Fruit fly (Drosophila melanogaster) whole organism, embryonic: ENCODE data around the gene natalisin.
A peak's percentile ranks its signal among the peaks of the same experiment; 100 is the strongest.

Source experiments
- Asciz ChIP-seq: fragments of 200-800 bp; sonication (Bioruptor generic); optimal IDR thresholded peaks from 2 replicates; lab custom pipeline; 2017; ENCODE audit warnings: missing biosample characterization, mild to moderate bottlenecking, missing genetic modification characterization, missing genetic modification reagents
- Atf3 ChIP-seq: fragments of 200-800 bp; sonication (Bioruptor generic); optimal IDR thresholded peaks from 3 replicates; lab custom pipeline; 2016; ENCODE audit warnings: missing biosample characterization, missing genetic modification characterization
- Bteb2 ChIP-seq: fragments of 200-800 bp; sonication (Bioruptor generic); optimal IDR thresholded peaks from 2 replicates; lab custom pipeline; 2016; ENCODE audit warnings: missing biosample characterization, missing genetic modification characterization
- CG10147 ChIP-seq: fragments of 200-800 bp; sonication (Bioruptor generic); optimal IDR thresholded peaks from 2 replicates; lab custom pipeline; 2019; ENCODE audit warnings: missing biosample characterization, mild to moderate bottlenecking, missing genetic modification characterization, moderate library complexity
- CG10654 ChIP-seq: fragments of 200-800 bp; sonication (Bioruptor generic); optimal IDR thresholded peaks from 2 replicates; lab custom pipeline; 2016; ENCODE audit warnings: missing biosample characterization, missing genetic modification characterization
- CG11504 ChIP-seq: fragments of 200-800 bp; sonication (Bioruptor generic); optimal IDR thresholded peaks from 3 replicates; lab custom pipeline; 2019; ENCODE audit warnings: missing biosample characterization, mild to moderate bottlenecking, missing genetic modification characterization, moderate library complexity
- CG11560 ChIP-seq: fragments of 200-800 bp; sonication (Bioruptor generic); IDR thresholded peaks from 3 replicates; pipeline ENCODE4 v1.3.6; 2022; ENCODE audit warnings: missing biosample characterization, missing genetic modification characterization
- CG12769 ChIP-seq: fragments of 200-800 bp; sonication (Bioruptor generic); optimal IDR thresholded peaks from 2 replicates; lab custom pipeline; 2019; ENCODE audit warnings: missing biosample characterization, mild to moderate bottlenecking, missing genetic modification characterization, moderate library complexity
- CG15269 ChIP-seq: fragments of 200-800 bp; sonication (Bioruptor generic); optimal IDR thresholded peaks from 2 replicates; lab custom pipeline; 2018; ENCODE audit warnings: missing biosample characterization, mild to moderate bottlenecking, missing genetic modification characterization, moderate library complexity
- CG1529 ChIP-seq: fragments of 200-800 bp; sonication (Bioruptor generic); optimal IDR thresholded peaks from 3 replicates; lab custom pipeline; 2018; ENCODE audit warnings: missing biosample characterization, missing genetic modification characterization
- CG16815 ChIP-seq: fragments of 200-800 bp; sonication (Bioruptor generic); optimal IDR thresholded peaks from 3 replicates; lab custom pipeline; 2017; ENCODE audit warnings: missing biosample characterization, mild to moderate bottlenecking, missing genetic modification characterization
- CG17186 ChIP-seq: fragments of 200-800 bp; sonication (Bioruptor generic); optimal IDR thresholded peaks from 3 replicates; lab custom pipeline; 2017; ENCODE audit warnings: missing biosample characterization, missing genetic modification reagents, missing genetic modification characterization
- CG30403 ChIP-seq: fragments of 200-800 bp; sonication (Bioruptor generic); optimal IDR thresholded peaks from 3 replicates; lab custom pipeline; 2016; ENCODE audit warnings: missing biosample characterization, missing genetic modification characterization
- CG34422 ChIP-seq: fragments of 200-800 bp; sonication (Bioruptor generic); IDR thresholded peaks from 3 replicates; pipeline ENCODE4 v1.3.6; 2022; ENCODE audit warnings: missing biosample characterization, missing genetic modification characterization
- CG4282 ChIP-seq: fragments of 200-800 bp; sonication (Bioruptor generic); optimal IDR thresholded peaks from 2 replicates; lab custom pipeline; 2016; ENCODE audit warnings: missing biosample characterization, missing genetic modification characterization
- CG4424 ChIP-seq: fragments of 200-800 bp; sonication (Bioruptor generic); optimal IDR thresholded peaks from 3 replicates; lab custom pipeline; 2016; ENCODE audit warnings: missing biosample characterization, missing genetic modification characterization
- CG6254 ChIP-seq: fragments of 200-800 bp; sonication (Bioruptor generic); optimal IDR thresholded peaks from 3 replicates; lab custom pipeline; 2017; ENCODE audit warnings: mild to moderate bottlenecking, missing biosample characterization, missing genetic modification reagents, missing genetic modification characterization
- CG8924 ChIP-seq: fragments of 200-800 bp; optimal IDR thresholded peaks from 3 replicates; lab custom pipeline; 2019; ENCODE audit warnings: missing biosample characterization, mild to moderate bottlenecking, missing genetic modification characterization, moderate library complexity
- Drgx ChIP-seq: fragments of 200-800 bp; sonication (Bioruptor generic); IDR thresholded peaks from 2 replicates; pipeline ENCODE4 v1.3.6; 2022; ENCODE audit warnings: missing biosample characterization, missing genetic modification characterization
- Hr39 ChIP-seq: fragments of >200 bp; optimal IDR thresholded peaks from 2 replicates; lab custom pipeline; 2017
- Lhr ChIP-seq: fragments of 200-800 bp; sonication (Bioruptor generic); optimal IDR thresholded peaks from 3 replicates; lab custom pipeline; 2017; ENCODE audit warnings: mild to moderate bottlenecking, missing biosample characterization, missing genetic modification reagents, missing genetic modification characterization
- Meics ChIP-seq: fragments of 200-800 bp; sonication (Bioruptor generic); optimal IDR thresholded peaks from 2 replicates; lab custom pipeline; 2017; ENCODE audit warnings: missing biosample characterization, mild to moderate bottlenecking, missing genetic modification characterization
- Nf-YA ChIP-seq: fragments of 200-800 bp; sonication (Bioruptor generic); IDR thresholded peaks from 2 replicates; pipeline ENCODE4 v1.3.6; 2022; ENCODE audit warnings: missing biosample characterization, missing genetic modification characterization
- Oli ChIP-seq: fragments of 200-800 bp; sonication (Bioruptor generic); optimal IDR thresholded peaks from 2 replicates; lab custom pipeline; 2018; ENCODE audit warnings: missing biosample characterization, mild to moderate bottlenecking, missing genetic modification characterization, moderate library complexity
- Poxn ChIP-seq: fragments of 200-800 bp; sonication (Bioruptor generic); IDR thresholded peaks from 2 replicates; pipeline ENCODE4 v1.3.6; 2022; ENCODE audit warnings: missing biosample characterization, missing genetic modification characterization
- Ptx1 ChIP-seq: fragments of 200-800 bp; sonication (Bioruptor generic); IDR thresholded peaks from 2 replicates; pipeline ENCODE4 v1.3.6; 2022; ENCODE audit warnings: missing biosample characterization, missing genetic modification characterization
- Sox100B ChIP-seq: fragments of 200-800 bp; sonication (Bioruptor generic); optimal IDR thresholded peaks from 3 replicates; lab custom pipeline; 2018; ENCODE audit warnings: missing biosample characterization, mild to moderate bottlenecking, missing genetic modification characterization
- Sry-δ ChIP-seq: fragments of 200-800 bp; sonication (Bioruptor generic); optimal IDR thresholded peaks from 2 replicates; lab custom pipeline; 2016; ENCODE audit warnings: missing biosample characterization, missing genetic modification characterization
- Usf ChIP-seq: fragments of 200-800 bp; sonication (Bioruptor generic); optimal IDR thresholded peaks from 2 replicates; lab custom pipeline; 2017; ENCODE audit warnings: missing genotype, missing biosample characterization, missing genetic modification characterization
- Xrp1 ChIP-seq: fragments of 200-800 bp; sonication (Bioruptor generic); IDR thresholded peaks from 2 replicates; pipeline ENCODE4 v1.3.6; 2022; ENCODE audit warnings: missing biosample characterization, missing genetic modification characterization
- ab ChIP-seq: fragments of 200-800 bp; sonication (Bioruptor generic); optimal IDR thresholded peaks from 2 replicates; lab custom pipeline; 2016; ENCODE audit warnings: missing biosample characterization, missing genetic modification characterization
- disco-r ChIP-seq: fragments of 200-800 bp; sonication (Bioruptor generic); optimal IDR thresholded peaks from 2 replicates; lab custom pipeline; 2016; ENCODE audit warnings: missing biosample characterization, missing genetic modification characterization
- fd96Cb ChIP-seq: fragments of 200-800 bp; sonication (Bioruptor generic); optimal IDR thresholded peaks from 2 replicates; lab custom pipeline; 2018; ENCODE audit warnings: missing biosample characterization, mild to moderate bottlenecking, missing genetic modification characterization, moderate library complexity
- ftz-f1 ChIP-seq: fragments of 200-800 bp; sonication (Bioruptor generic); optimal IDR thresholded peaks from 2 replicates; lab custom pipeline; 2016; ENCODE audit warnings: missing biosample characterization, missing genetic modification characterization
- gcm ChIP-seq: fragments of 200-800 bp; sonication (Bioruptor generic); optimal IDR thresholded peaks from 2 replicates; lab custom pipeline; 2019; ENCODE audit warnings: missing biosample characterization, mild to moderate bottlenecking, missing genetic modification characterization, moderate library complexity
- gem ChIP-seq: fragments of 200-800 bp; sonication (Bioruptor generic); optimal IDR thresholded peaks from 2 replicates; lab custom pipeline; 2019; ENCODE audit warnings: missing biosample characterization, mild to moderate bottlenecking, missing genetic modification characterization, moderate library complexity
- gsb-n ChIP-seq: fragments of 200-800 bp; sonication (Bioruptor generic); optimal IDR thresholded peaks from 3 replicates; lab custom pipeline; 2018; ENCODE audit warnings: missing biosample characterization, mild to moderate bottlenecking, missing genetic modification characterization
- hbn ChIP-seq: fragments of 200-800 bp; sonication (Bioruptor generic); IDR thresholded peaks from 2 replicates; pipeline ENCODE4 v1.3.6; 2022; ENCODE audit warnings: missing biosample characterization, missing genetic modification characterization; ENCODE audit not compliant: partially characterized antibody
- jumu ChIP-seq: fragments of 200-800 bp; sonication (Bioruptor generic); optimal IDR thresholded peaks from 3 replicates; lab custom pipeline; 2016; ENCODE audit warnings: missing biosample characterization, missing genetic modification characterization
- lilli ChIP-seq: fragments of 200-800 bp; sonication (Bioruptor generic); optimal IDR thresholded peaks from 3 replicates; lab custom pipeline; 2016; ENCODE audit warnings: missing biosample characterization, missing genetic modification characterization
- mirr ChIP-seq: fragments of 200-800 bp; sonication (Bioruptor generic); optimal IDR thresholded peaks from 3 replicates; lab custom pipeline; 2018; ENCODE audit warnings: missing biosample characterization, mild to moderate bottlenecking, missing genetic modification characterization
- nom ChIP-seq: fragments of 200-800 bp; sonication (Bioruptor generic); optimal IDR thresholded peaks from 2 replicates; lab custom pipeline; 2017; ENCODE audit warnings: missing biosample characterization, missing genetic modification characterization, mild to moderate bottlenecking, moderate library complexity, missing genetic modification reagents
- phol ChIP-seq: fragments of 200-800 bp; sonication (Bioruptor generic); optimal IDR thresholded peaks from 3 replicates; lab custom pipeline; 2018; ENCODE audit warnings: missing biosample characterization, mild to moderate bottlenecking, missing genetic modification characterization, moderate library complexity
- ranshi ChIP-seq: fragments of 200-800 bp; sonication (Bioruptor generic); IDR thresholded peaks from 2 replicates; pipeline ENCODE4 v1.3.6; 2022; ENCODE audit warnings: missing biosample characterization, missing genetic modification characterization
- row ChIP-seq: fragments of 200-800 bp; sonication (Bioruptor generic); IDR thresholded peaks from 3 replicates; pipeline ENCODE4 v1.3.6; 2022; ENCODE audit warnings: missing biosample characterization, missing genetic modification characterization
- sens ChIP-seq: fragments of 200-800 bp; sonication (Bioruptor generic); peaks from one replicate; lab custom pipeline; 2016; ENCODE audit warnings: missing biosample characterization, missing genetic modification characterization
- sens-2 ChIP-seq: fragments of 200-800 bp; sonication (Bioruptor generic); IDR thresholded peaks from 2 replicates; pipeline ENCODE4 v1.3.6; 2022; ENCODE audit warnings: missing biosample characterization, missing genetic modification characterization
- unpg ChIP-seq: fragments of 200-800 bp; sonication (Bioruptor generic); optimal IDR thresholded peaks from 3 replicates; lab custom pipeline; 2018; ENCODE audit warnings: missing biosample characterization, mild to moderate bottlenecking, missing genetic modification characterization, moderate library complexity
- zf30C ChIP-seq: fragments of 200-800 bp; sonication (Bioruptor generic); optimal IDR thresholded peaks from 3 replicates; lab custom pipeline; 2018; ENCODE audit warnings: missing biosample characterization, mild to moderate bottlenecking, missing genetic modification characterization

natalisin gene

dm6 chr3R:14387840-14388239 lies 30.6 kb upstream of the natalisin start (continued):
- TF ChIP-seq Sry-δ (GFP tag; lab: Kevin White, UChicago) (no peak), jumu (GFP tag; lab: Kevin White, UChicago) (no peak), gem (tag; lab: Kevin White, UChicago) (peak; percentile 49), CG11560 (tag; lab: Robert Waterston, UW) (0 out of 3 replicates have a peak, but pooled peaks have one; percentile 19), CG34422 (GFP tag; lab: Robert Waterston, UW) (0 out of 3 replicates have a peak, but pooled peaks have one; percentile 15), Hr39 (lab: Kevin White, UChicago) (no peak), Asciz (GFP tag; lab: Kevin White, UChicago) (no peak), unpg (GFP tag; lab: Kevin White, UChicago) (peak; percentile 16), Oli (tag; lab: Kevin White, UChicago) (peak; percentile 13), Atf3 (no peak), CG1529 (GFP tag; lab: Kevin White, UChicago) (no peak), lilli (GFP tag; lab: Kevin White, UChicago) (peak; percentile 12), CG15269 (tag; lab: Kevin White, UChicago) (peak; percentile 10), Meics (GFP tag; lab: Kevin White, UChicago) (peak; percentile 10), ftz-f1 (GFP tag; lab: Kevin White, UChicago) (no peak)

DNA sequence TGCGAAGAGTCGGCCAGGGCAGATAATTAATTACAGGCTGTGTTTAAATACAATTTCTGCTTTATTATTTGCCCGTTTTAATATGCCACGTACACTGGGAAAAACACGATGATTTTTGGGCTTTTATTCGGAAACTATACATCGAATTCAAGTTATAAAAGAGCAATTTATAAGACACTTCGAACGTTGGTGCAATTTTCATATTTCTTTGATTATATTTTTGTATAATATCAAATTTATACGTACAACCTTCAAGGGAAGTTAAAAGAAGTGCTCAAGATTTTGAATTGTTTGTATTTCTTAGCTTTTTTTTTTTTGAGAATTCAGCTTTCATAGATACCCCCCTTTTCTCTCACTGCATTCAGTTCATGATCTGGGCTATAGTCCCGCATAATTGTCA lies 29.1 kb upstream of the natalisin start:
- TF ChIP-seq CG6254 (GFP tag; lab: Kevin White, UChicago) (no peak), CG10147 (GFP tag; lab: Kevin White, UChicago) (no peak), phol (tag; lab: Kevin White, UChicago) (peak; percentile 6), nom (peak; percentile 31), Drgx (GFP tag; lab: Robert Waterston, UW) (peak; percentile 34; the same call in 1 of the 2 replicates), CG11504 (tag; lab: Kevin White, UChicago) (peak; percentile 15), CG17186 (GFP tag; lab: Kevin White, UChicago) (no peak), gcm (GFP tag; lab: Kevin White, UChicago) (peak; percentile 22), fd96Cb (tag; lab: Kevin White, UChicago) (peak; percentile 6), Sox100B (peak; percentile 6), Ptx1 (GFP tag; lab: Robert Waterston, UW) (0 out of 2 replicates have a peak, but pooled peaks have one; percentile 6), sens (peak; percentile 8)

DNA sequence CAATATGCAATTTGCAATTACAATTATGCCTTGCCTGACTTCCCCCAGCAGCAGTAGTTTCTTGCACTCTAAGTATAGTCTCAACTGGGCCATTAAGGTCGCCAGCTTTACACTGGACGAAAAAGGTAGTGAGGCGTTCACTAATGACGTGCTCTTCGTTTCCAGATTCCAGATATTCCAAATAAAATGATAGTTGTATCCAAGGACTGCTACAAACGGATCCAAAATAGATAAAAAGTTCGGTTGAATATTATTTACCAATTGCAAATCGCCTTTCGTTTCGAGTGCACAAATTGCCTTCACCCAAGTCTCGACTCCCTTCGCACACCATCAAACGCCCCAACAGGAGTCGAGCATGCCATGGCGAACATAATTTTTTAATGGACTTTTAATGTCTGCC lies 27.9 kb upstream of the natalisin start:
- TF ChIP-seq CG12769 (peak; percentile 5), Xrp1 (GFP tag; lab: Robert Waterston, UW) (no peak), Nf-YA (no peak), ab (GFP tag; lab: Kevin White, UChicago) (no peak), CG10654 (GFP tag; lab: Kevin White, UChicago) (no peak), disco-r (no peak), ranshi (GFP tag; lab: Robert Waterston, UW) (no peak), Lhr (GFP tag; lab: Kevin White, UChicago) (no peak), CG4282 (GFP tag; lab: Kevin White, UChicago) (no peak), CG30403 (GFP tag; lab: Kevin White, UChicago) (no peak), Sry-δ (GFP tag; lab: Kevin White, UChicago) (no peak), Usf (no peak), CG8924 (tag; lab: Kevin White, UChicago) (no peak), sens-2 (GFP tag; lab: Robert Waterston, UW) (no peak), Poxn (GFP tag; lab: Robert Waterston, UW) (no peak), zf30C (GFP tag; lab: Kevin White, UChicago) (no peak), row (GFP tag; lab: Robert Waterston, UW) (peak; percentile 36; the same call in 1 of the 3 replicates), CG4424 (GFP tag; lab: Kevin White, UChicago) (no peak), gsb-n (no peak), CG16815 (no peak), hbn (no peak), mirr (GFP tag; lab: Kevin White, UChicago) (no peak), Bteb2 (GFP tag; lab: Kevin White, UChicago) (no peak), Oli (tag; lab: Kevin White, UChicago) (no peak)
